Fruit fly (Drosophila melanogaster) whole organism, prepupa: ENCODE results near the gene CycB3.

ENCODE experiments used
- Blimp-1 ChIP-seq: fragments of 200-800 bp; sonication (Bioruptor generic); optimal IDR thresholded peaks from 3 replicates; lab custom pipeline; 2017; ENCODE audit warnings: missing biosample characterization, missing genetic modification characterization, mild to moderate bottlenecking, moderate library complexity, missing genetic modification reagents
- CG11762 ChIP-seq: fragments of 200-800 bp; sonication (Bioruptor generic); optimal IDR thresholded peaks from 3 replicates; lab custom pipeline; 2016; ENCODE audit warnings: missing biosample characterization, missing genetic modification characterization; ENCODE audit not compliant: insufficient read depth
- CG11902 ChIP-seq: fragments of 200-800 bp; sonication (Bioruptor generic); optimal IDR thresholded peaks from 3 replicates; lab custom pipeline; 2016; ENCODE audit warnings: missing biosample characterization, missing genetic modification characterization
- CG15336 ChIP-seq: fragments of 200-800 bp; sonication (Bioruptor generic); IDR thresholded peaks from 2 replicates; pipeline ENCODE4 v1.3.6; 2022; ENCODE audit warnings: missing biosample characterization, missing genetic modification characterization
- CG1621 ChIP-seq: fragments of 200-800 bp; sonication (Bioruptor generic); optimal IDR thresholded peaks from 3 replicates; lab custom pipeline; 2018; ENCODE audit warnings: missing biosample characterization, mild to moderate bottlenecking, missing genetic modification characterization
- CG31627 ChIP-seq: fragments of 200-800 bp; sonication (Bioruptor generic); optimal IDR thresholded peaks from 3 replicates; lab custom pipeline; 2016; ENCODE audit warnings: missing biosample characterization, missing genetic modification characterization
- CG32006 ChIP-seq: fragments of 200-800 bp; sonication (Bioruptor generic); optimal IDR thresholded peaks from 3 replicates; lab custom pipeline; 2017; ENCODE audit warnings: missing biosample characterization, mild to moderate bottlenecking, missing genetic modification characterization
- CG3919 ChIP-seq: fragments of 200-800 bp; sonication (Bioruptor generic); optimal IDR thresholded peaks from 3 replicates; lab custom pipeline; 2016; ENCODE audit warnings: missing biosample characterization, missing genetic modification characterization
- CG6163 ChIP-seq: fragments of 200-800 bp; sonication (Bioruptor generic); IDR thresholded peaks from 3 replicates; pipeline ENCODE4 v1.3.6; 2022; ENCODE audit warnings: missing biosample characterization, missing genetic modification characterization
- CG6792 ChIP-seq: fragments of 200-800 bp; sonication (Bioruptor generic); optimal IDR thresholded peaks from 3 replicates; lab custom pipeline; 2016; ENCODE audit warnings: missing biosample characterization, missing genetic modification characterization
- CG6854 ChIP-seq: fragments of 200-800 bp; sonication (Bioruptor generic); optimal IDR thresholded peaks from 2 replicates; lab custom pipeline; 2017; ENCODE audit warnings: missing biosample characterization, mild to moderate bottlenecking, missing genetic modification characterization
- CG8119 ChIP-seq: fragments of 200-800 bp; sonication (Bioruptor generic); IDR thresholded peaks from 3 replicates; pipeline ENCODE4 v1.3.6; 2022; ENCODE audit warnings: missing biosample characterization, missing genetic modification characterization
- CG8319 ChIP-seq: fragments of 200-800 bp; sonication (Bioruptor generic); optimal IDR thresholded peaks from 3 replicates; lab custom pipeline; 2016; ENCODE audit warnings: missing biosample characterization, missing genetic modification characterization
- Eip75B ChIP-seq: fragments of 200-800 bp; sonication (Bioruptor generic); optimal IDR thresholded peaks from 3 replicates; lab custom pipeline; 2016; ENCODE audit warnings: missing biosample characterization, missing genetic modification characterization
- Eip78C ChIP-seq: fragments of 200-800 bp; sonication (Bioruptor generic); peaks from one replicate; lab custom pipeline; 2016; ENCODE audit warnings: missing biosample characterization, missing genetic modification characterization
- Ets21C ChIP-seq: fragments of 200-800 bp; sonication (Bioruptor generic); optimal IDR thresholded peaks from 3 replicates; lab custom pipeline; 2016; ENCODE audit warnings: missing biosample characterization, missing genetic modification characterization
- Hr38 ChIP-seq: sonication (Bioruptor generic); optimal IDR thresholded peaks from 2 replicates; lab custom pipeline; 2016; ENCODE audit warnings: missing biosample characterization, missing genetic modification characterization
- Hr39 ChIP-seq: fragments of 200-800 bp; sonication (Bioruptor generic); optimal IDR thresholded peaks from 2 replicates; lab custom pipeline; 2016; ENCODE audit warnings: missing biosample characterization, missing genetic modification characterization
- Lpt ChIP-seq: fragments of 200-800 bp; sonication (Bioruptor generic); optimal IDR thresholded peaks from 3 replicates; lab custom pipeline; 2016; ENCODE audit warnings: missing biosample characterization, missing genetic modification characterization
- Met ChIP-seq: fragments of 200-800 bp; sonication (Bioruptor generic); optimal IDR thresholded peaks from 3 replicates; lab custom pipeline; 2016; ENCODE audit warnings: missing biosample characterization, missing genetic modification characterization
- Sox15 ChIP-seq: fragments of 200-800 bp; sonication (Bioruptor generic); optimal IDR thresholded peaks from 3 replicates; lab custom pipeline; 2016; ENCODE audit warnings: missing biosample characterization, missing genetic modification characterization
- acj6 ChIP-seq: fragments of 200-800 bp; sonication (Bioruptor generic); optimal IDR thresholded peaks from 3 replicates; lab custom pipeline; 2016; ENCODE audit warnings: missing biosample characterization, missing genetic modification characterization
- dac ChIP-seq: fragments of 200-800 bp; sonication (Bioruptor generic); optimal IDR thresholded peaks from 2 replicates; lab custom pipeline; 2017; ENCODE audit warnings: missing biosample characterization, mild to moderate bottlenecking, missing genetic modification characterization
- dsx ChIP-seq: fragments of 200-800 bp; optimal IDR thresholded peaks from 3 replicates; lab custom pipeline; 2019; ENCODE audit warnings: missing biosample characterization, mild to moderate bottlenecking, missing genetic modification characterization, moderate library complexity; ENCODE audit not compliant: poor library complexity, severe bottlenecking
- eg ChIP-seq: fragments of 200-800 bp; sonication (Bioruptor generic); IDR thresholded peaks from 3 replicates; pipeline ENCODE4 v1.3.6; 2022; ENCODE audit warnings: missing biosample characterization, missing genetic modification characterization
- esn ChIP-seq: fragments of 200-800 bp; sonication (Bioruptor generic); optimal IDR thresholded peaks from 2 replicates; lab custom pipeline; 2016; ENCODE audit warnings: missing biosample characterization, mild to moderate bottlenecking, missing genetic modification characterization, moderate library complexity
- fkh ChIP-seq: fragments of 200-800 bp; sonication (Bioruptor generic); optimal IDR thresholded peaks from 3 replicates; lab custom pipeline; 2017; ENCODE audit warnings: missing biosample characterization, mild to moderate bottlenecking, missing genetic modification characterization, moderate library complexity
- lz ChIP-seq: fragments of 200-800 bp; sonication (Bioruptor generic); optimal IDR thresholded peaks from 3 replicates; lab custom pipeline; 2016; ENCODE audit warnings: missing biosample characterization, missing genetic modification characterization
- net ChIP-seq: fragments of 200-800 bp; sonication (Bioruptor generic); optimal IDR thresholded peaks from 3 replicates; lab custom pipeline; 2016; ENCODE audit warnings: missing biosample characterization, missing genetic modification characterization
- salr ChIP-seq, 2 experiments: fragments of 200-800 bp; sonication (Bioruptor generic); optimal IDR thresholded peaks; 3 replicates each; lab custom pipeline; 2016 to 2018; ENCODE audit warnings: missing biosample characterization in 2 of 2, missing genetic modification characterization in 2 of 2, mild to moderate bottlenecking in 1 of 2
- spab ChIP-seq: fragments of 200-800 bp; sonication (Bioruptor generic); optimal IDR thresholded peaks from 2 replicates; lab custom pipeline; 2017; ENCODE audit warnings: missing biosample characterization, mild to moderate bottlenecking, missing genetic modification characterization, missing genetic modification reagents
- ss ChIP-seq, 2 experiments: fragments of 200-800 bp; sonication (Bioruptor generic); optimal IDR thresholded peaks; 2 replicates in 1 of 2; 3 replicates in 1 of 2; lab custom pipeline; 2017 to 2018; ENCODE audit warnings: mild to moderate bottlenecking in 2 of 2, missing biosample characterization in 2 of 2, missing genetic modification characterization in 2 of 2, moderate library complexity in 1 of 2
- topi ChIP-seq: fragments of 200-800 bp; sonication (Bioruptor generic); optimal IDR thresholded peaks from 3 replicates; lab custom pipeline; 2016; ENCODE audit warnings: missing biosample characterization, missing genetic modification characterization

Gene CycB3

dm6 chr3R:24905959-24906634 lies 35.5 kb upstream of the CycB3 start, which contains the start of gene CG13643 (continued):
- peak; percentile 69 for TF ChIP-seq CG11762 (GFP tag; lab: Kevin White, UChicago)
- no peak for TF ChIP-seq CG6854 (GFP tag; lab: Kevin White, UChicago)
- no peak for TF ChIP-seq CG1621 (tag; lab: Kevin White, UChicago)
- peak; percentile 12 for TF ChIP-seq topi (GFP tag; lab: Kevin White, UChicago)
- TF ChIP-seq net = peak; percentile 64
- no peak for TF ChIP-seq spab
- TF ChIP-seq Blimp-1 = peak; percentile 54
- no peak for TF ChIP-seq Sox15
- peak; percentile 86 for TF ChIP-seq CG8119 (GFP tag; lab: Robert Waterston, UW)
- no peak for TF ChIP-seq CG11902 (GFP tag; lab: Kevin White, UChicago)
- peak; percentile 18 for TF ChIP-seq Met (GFP tag; lab: Kevin White, UChicago)
- peak; percentile 85 for TF ChIP-seq CG32006 (GFP tag; lab: Kevin White, UChicago)

dm6 chr3R:24900816-24901215 lies 30.2 kb upstream of the CycB3 start, which contains the start of gene CG10845:
TSS of gene CG10845 (plus strand) at chr3R:24901116.
- TF ChIP-seq CG31627 (GFP tag; lab: Kevin White, UChicago) (no peak), Hr39 (no peak), Ets21C (GFP tag; lab: Kevin White, UChicago) (no peak), Hr38 (no peak), CG11902 (GFP tag; lab: Kevin White, UChicago) (no peak), CG1621 (tag; lab: Kevin White, UChicago) (no peak), spab (no peak), salr (GFP tag; optimal IDR thresholded peaks at IDR 0.05; lab: Kevin White, UChicago) (no peak), fkh (no peak), lz (no peak), CG15336 (GFP tag; lab: Robert Waterston, UW) (no peak), acj6 (no peak), Eip75B (GFP tag; lab: Kevin White, UChicago) (no peak), Lpt (GFP tag; lab: Kevin White, UChicago) (no peak), CG8319 (no peak), ss (GFP tag; optimal IDR thresholded peaks at IDR 0.05; lab: Kevin White, UChicago) (no peak)

dm6 chr3R:24894419-24895206 lies 24.0 kb upstream of the CycB3 start, which contains the start of the genes CG31121 and CG11069:
TSS of gene CG31121 (minus strand) at chr3R:24894605.
TSS of gene CG11069 (plus strand) at chr3R:24894742.
- TF ChIP-seq CG8119 (GFP tag; lab: Robert Waterston, UW) = peak; percentile 29; the same call in 2 of the 3 replicates
- TF ChIP-seq CG3919 (GFP tag; lab: Kevin White, UChicago) = peak; percentile 6
- no peak for TF ChIP-seq CG32006 (GFP tag; lab: Kevin White, UChicago)
- TF ChIP-seq topi (GFP tag; lab: Kevin White, UChicago) = peak; percentile 10
- TF ChIP-seq Eip78C (GFP tag; lab: Kevin White, UChicago) = peak; percentile 68
- TF ChIP-seq eg (GFP tag; lab: Robert Waterston, UW) = peak; percentile 59; the same call in 1 of the 3 replicates
- TF ChIP-seq CG6163 = peak; percentile 28; the same call in 1 of the 3 replicates
- TF ChIP-seq net = peak; percentile 9
- no peak for TF ChIP-seq CG6792 (GFP tag; lab: Kevin White, UChicago)
- TF ChIP-seq dsx (GFP tag; lab: Kevin White, UChicago) = peak; percentile 9
- TF ChIP-seq esn (GFP tag; lab: Kevin White, UChicago) = no peak
- peak in 1 of 2 experiments; percentile 3 for TF ChIP-seq ss (GFP tag; optimal IDR thresholded peaks at IDR 0.05; lab: Kevin White, UChicago)
- TF ChIP-seq CG11762 (GFP tag; lab: Kevin White, UChicago) = peak; percentile 3
- TF ChIP-seq dac (GFP tag; lab: Kevin White, UChicago) = no peak
- no peak for TF ChIP-seq Blimp-1
- TF ChIP-seq CG1621 (tag; lab: Kevin White, UChicago) = peak; percentile 1
